Worm (Caenorhabditis elegans) whole organism, L4/young adult: Measurements from ENCODE around the gene col-99.

Experiments used
- dao-5 ChIP-seq: sonication (generic microtip); optimal IDR thresholded peaks from 2 replicates; lab custom pipeline; 2016; ENCODE audit warnings: missing genotype, missing genetic modification characterization, moderate library complexity, missing compliant biosample characterization
- him-1 ChIP-seq: sonication (generic microtip); optimal IDR thresholded peaks from 2 replicates; lab custom pipeline; 2016; ENCODE audit warnings: missing genotype, missing genetic modification reagents, missing genetic modification characterization, missing compliant biosample characterization

DNA sequence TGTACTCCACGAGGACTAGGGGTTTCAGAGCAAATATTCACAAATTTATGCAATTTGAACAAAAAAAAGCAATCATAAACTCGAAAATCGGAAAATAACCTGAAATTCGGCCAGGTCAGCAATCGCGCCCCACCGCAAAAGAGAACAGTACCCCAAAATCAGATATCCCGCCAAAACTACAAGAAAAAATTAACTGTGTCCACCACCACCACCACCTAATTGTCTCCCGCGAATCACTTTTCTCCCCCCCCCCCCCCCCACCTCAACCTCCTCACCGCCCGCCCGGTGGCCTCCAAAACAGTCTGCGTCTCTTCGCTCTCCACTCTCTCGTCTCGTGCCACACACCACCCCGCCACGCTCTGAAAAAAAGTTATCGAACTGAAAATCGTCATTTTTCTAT, 19.2 kb downstream of the col-99 start:
- TF ChIP-seq him-1 (no peak), dao-5 (no peak)
